Fruit fly (Drosophila melanogaster): ENCODE data around the gene CG43155.
A peak's percentile ranks its signal among the peaks of the same experiment; 100 is the strongest.

CG43155 gene

dm6 chrX:11518435-11518834 is 58.8 kb downstream of the CG43155 start (continued):
- peak; percentile 88; the same call in 1 of the 2 replicates for TF ChIP-seq NFAT (GFP tag; IDR thresholded peaks at IDR 0.05)
- peak; percentile 55 for TF ChIP-seq MTF-1 (GFP tag; optimal IDR thresholded peaks at IDR 0.05; ENCODE audit: borderline replicate concordance)
- TF ChIP-seq scrt (GFP tag; optimal IDR thresholded peaks at IDR 0.05): peak; percentile 58
- TF ChIP-seq grn (GFP tag; optimal IDR thresholded peaks at IDR 0.05): no peak
- no peak for TF ChIP-seq sc (optimal IDR thresholded peaks at IDR 0.05)
- TF ChIP-seq sc (GFP tag; optimal IDR thresholded peaks at IDR 0.05): peak; percentile 7
- peak; percentile 34 for TF ChIP-seq pho (GFP tag; optimal IDR thresholded peaks at IDR 0.05)
- TF ChIP-seq bowl (GFP tag; IDR thresholded peaks at IDR 0.05): peak; percentile 69
- peak; percentile 35; the same call in 1 of the 3 replicates for TF ChIP-seq croc (GFP tag; conservative IDR thresholded peaks at IDR 0.05)
- no peak for TF ChIP-seq insv (GFP tag; optimal IDR thresholded peaks at IDR 0.05)
- TF ChIP-seq TFAM (GFP tag; optimal IDR thresholded peaks at IDR 0.05): no peak
- TF ChIP-seq CG15011 (GFP tag; optimal IDR thresholded peaks at IDR 0.05): peak; percentile 61
- TF ChIP-seq gro (GFP tag; optimal IDR thresholded peaks at IDR 0.05): peak; percentile 59
- TF ChIP-seq CG4328 (GFP tag; optimal IDR thresholded peaks at IDR 0.05): no peak
- peak; percentile 49; the same call in 1 of the 2 replicates for TF ChIP-seq seq (GFP tag; IDR thresholded peaks at IDR 0.05)
- TF ChIP-seq CG10431 (GFP tag; optimal IDR thresholded peaks at IDR 0.05): no peak
- TF ChIP-seq CG43689 (GFP tag; IDR thresholded peaks at IDR 0.05): peak; percentile 81
- peak; percentile 28 for TF ChIP-seq Usf (GFP tag; optimal IDR thresholded peaks at IDR 0.05)
- TF ChIP-seq Nf-YA (GFP tag; IDR thresholded peaks at IDR 0.05): peak; percentile 59
- peak; percentile 61 for TF ChIP-seq phol (tag; optimal IDR thresholded peaks at IDR 0.05)
- TF ChIP-seq salm (tag; optimal IDR thresholded peaks at IDR 0.05): peak; percentile 54
- TF ChIP-seq zfh1 (GFP tag; IDR thresholded peaks at IDR 0.05): peak; percentile 70; the same call in 2 of the 3 replicates
- TF ChIP-seq CG13624 (GFP tag; optimal IDR thresholded peaks at IDR 0.05): peak; percentile 5
- TF ChIP-seq CG8765 (GFP tag; IDR thresholded peaks at IDR 0.05): peak; percentile 36; the same call in 1 of the 2 replicates
- TF ChIP-seq CG16863 (GFP tag; optimal IDR thresholded peaks at IDR 0.05): peak; percentile 10
- TF ChIP-seq CG11504 (tag; optimal IDR thresholded peaks at IDR 0.05): peak; percentile 81
- peak; percentile 33 for TF ChIP-seq CG8281 (tag; optimal IDR thresholded peaks at IDR 0.05)
- TF ChIP-seq CG10147 (GFP tag; optimal IDR thresholded peaks at IDR 0.05): peak; percentile 68
- peak; percentile 64 for TF ChIP-seq CG12219 (GFP tag; optimal IDR thresholded peaks at IDR 0.05)
- TF ChIP-seq pb (GFP tag; optimal IDR thresholded peaks at IDR 0.05): no peak
- TF ChIP-seq vnd (GFP tag; IDR thresholded peaks at IDR 0.05; ENCODE audit: partially characterized antibody): no peak
- TF ChIP-seq CG8478 (optimal IDR thresholded peaks at IDR 0.05): no peak
- TF ChIP-seq chif (GFP tag; optimal IDR thresholded peaks at IDR 0.05): peak in 1 of 2 experiments; percentile 37
- peak; percentile 76 for TF ChIP-seq Vsx1 (GFP tag; optimal IDR thresholded peaks at IDR 0.05)
- no peak for TF ChIP-seq Myb (GFP tag; optimal IDR thresholded peaks at IDR 0.05)
- TF ChIP-seq mirr (GFP tag; optimal IDR thresholded peaks at IDR 0.05): peak; percentile 3
- peak; percentile 74 for TF ChIP-seq CG3281 (GFP tag; optimal IDR thresholded peaks at IDR 0.05)
- TF ChIP-seq CG18011 (GFP tag; optimal IDR thresholded peaks at IDR 0.05): peak; percentile 35
- peak; percentile 75 for TF ChIP-seq HHEX (GFP tag; optimal IDR thresholded peaks at IDR 0.05)
- TF ChIP-seq CG5180 (GFP tag; optimal IDR thresholded peaks at IDR 0.05): peak; percentile 20
- TF ChIP-seq CG13296 (GFP tag; optimal IDR thresholded peaks at IDR 0.05): peak; percentile 72
- no peak for TF ChIP-seq Kr (GFP tag; optimal IDR thresholded peaks at IDR 0.05)
- TF ChIP-seq CG18599 (GFP tag; optimal IDR thresholded peaks at IDR 0.05): peak; percentile 74
- peak; percentile 64 for TF ChIP-seq CG4424 (GFP tag; optimal IDR thresholded peaks at IDR 0.05)
- TF ChIP-seq bcd (GFP tag; optimal IDR thresholded peaks at IDR 0.05): peak; percentile 78
- peak; percentile 9 for TF ChIP-seq CTCF (GFP tag; optimal IDR thresholded peaks at IDR 0.05)
- peak; percentile 78 for TF ChIP-seq HLH3B (GFP tag; IDR thresholded peaks at IDR 0.05)
- peak; percentile 67 for TF ChIP-seq CG15514 (GFP tag; optimal IDR thresholded peaks at IDR 0.05)
- no peak for TF ChIP-seq da (GFP tag; optimal IDR thresholded peaks at IDR 0.05)
- TF ChIP-seq CG3407 (GFP tag; optimal IDR thresholded peaks at IDR 0.05): no peak
- no peak for TF ChIP-seq ham (GFP tag; IDR thresholded peaks at IDR 0.05)
- no peak for TF ChIP-seq btn (GFP tag; optimal IDR thresholded peaks at IDR 0.05)
